Fruit fly (Drosophila melanogaster) whole organism, embryonic: ENCODE measurements around the gene slf.

Source experiments
- Abd-B ChIP-seq: fragments of 200-800 bp; sonication (Bioruptor generic); optimal IDR thresholded peaks from 2 replicates; lab custom pipeline; 2018; ENCODE audit warnings: missing biosample characterization, mild to moderate bottlenecking, missing genetic modification characterization, moderate library complexity
- C15 ChIP-seq: fragments of 200-800 bp; sonication (Bioruptor generic); IDR thresholded peaks from 3 replicates; pipeline ENCODE4 v1.3.6; 2022; ENCODE audit warnings: missing biosample characterization, missing genetic modification characterization
- CG11696 ChIP-seq: fragments of 200-800 bp; sonication (Bioruptor generic); IDR thresholded peaks from 2 replicates; pipeline ENCODE4 v1.3.6; 2022; ENCODE audit warnings: missing biosample characterization, missing genetic modification characterization
- CG12071 ChIP-seq: fragments of 200-800 bp; sonication (Bioruptor generic); optimal IDR thresholded peaks from 3 replicates; lab custom pipeline; 2018; ENCODE audit warnings: missing biosample characterization, mild to moderate bottlenecking, missing genetic modification characterization
- CG12219 ChIP-seq: fragments of 200-800 bp; sonication (Bioruptor generic); optimal IDR thresholded peaks from 3 replicates; lab custom pipeline; 2018; ENCODE audit warnings: missing biosample characterization, mild to moderate bottlenecking, missing genetic modification characterization
- CG1233 ChIP-seq: fragments of 200-800 bp; sonication (Bioruptor generic); optimal IDR thresholded peaks from 4 replicates; lab custom pipeline; 2018; ENCODE audit warnings: missing biosample characterization, mild to moderate bottlenecking, missing genetic modification characterization
- CG12769 ChIP-seq: fragments of 200-800 bp; sonication (Bioruptor generic); optimal IDR thresholded peaks from 2 replicates; lab custom pipeline; 2019; ENCODE audit warnings: missing biosample characterization, mild to moderate bottlenecking, missing genetic modification characterization, moderate library complexity
- CG14441 ChIP-seq: fragments of 200-800 bp; sonication (Bioruptor generic); IDR thresholded peaks from 2 replicates; pipeline ENCODE4 v1.3.6; 2022; ENCODE audit warnings: missing biosample characterization, missing genetic modification characterization
- CG15011 ChIP-seq: fragments of 200-800 bp; sonication (Bioruptor generic); optimal IDR thresholded peaks from 3 replicates; lab custom pipeline; 2018; ENCODE audit warnings: missing biosample characterization, mild to moderate bottlenecking, missing genetic modification characterization
- CG15479 ChIP-seq: fragments of 200-800 bp; sonication (Bioruptor generic); optimal IDR thresholded peaks from 3 replicates; lab custom pipeline; 2019; ENCODE audit warnings: missing biosample characterization, mild to moderate bottlenecking, missing genetic modification characterization, moderate library complexity
- CG15601 ChIP-seq: fragments of 200-800 bp; sonication (Bioruptor generic); optimal IDR thresholded peaks from 3 replicates; lab custom pipeline; 2019; ENCODE audit warnings: missing biosample characterization, mild to moderate bottlenecking, missing genetic modification characterization, moderate library complexity
- CG15696 ChIP-seq: fragments of 200-800 bp; sonication (Bioruptor generic); optimal IDR thresholded peaks from 2 replicates; lab custom pipeline; 2019; ENCODE audit warnings: missing biosample characterization, mild to moderate bottlenecking, missing genetic modification characterization, moderate library complexity
- CG2678 ChIP-seq: fragments of 200-800 bp; sonication (Bioruptor generic); optimal IDR thresholded peaks from 3 replicates; lab custom pipeline; 2019; ENCODE audit warnings: missing biosample characterization, mild to moderate bottlenecking, missing genetic modification characterization, moderate library complexity
- CG30431 ChIP-seq: fragments of 200-800 bp; sonication (Bioruptor generic); optimal IDR thresholded peaks from 2 replicates; lab custom pipeline; 2017; ENCODE audit warnings: missing biosample characterization, missing genetic modification characterization
- CG3281 ChIP-seq: fragments of 200-800 bp; sonication (Bioruptor generic); optimal IDR thresholded peaks from 3 replicates; lab custom pipeline; 2017; ENCODE audit warnings: missing biosample characterization, mild to moderate bottlenecking, missing genetic modification characterization
- CG33557 ChIP-seq: fragments of 200-800 bp; sonication (Bioruptor generic); optimal IDR thresholded peaks from 2 replicates; lab custom pipeline; 2019; ENCODE audit warnings: missing biosample characterization, mild to moderate bottlenecking, missing genetic modification characterization, moderate library complexity
- CG4360 ChIP-seq: fragments of 200-800 bp; sonication (Bioruptor generic); IDR thresholded peaks from 2 replicates; pipeline ENCODE4 v1.3.6; 2022; ENCODE audit warnings: missing biosample characterization, missing genetic modification characterization
- CG6683 ChIP-seq: fragments of 200-800 bp; sonication (Bioruptor generic); optimal IDR thresholded peaks from 2 replicates; lab custom pipeline; 2017; ENCODE audit warnings: missing biosample characterization, mild to moderate bottlenecking, missing genetic modification characterization, missing genetic modification reagents
- CG7271 ChIP-seq: fragments of 200-800 bp; sonication (Bioruptor generic); optimal IDR thresholded peaks from 2 replicates; lab custom pipeline; 2018; ENCODE audit warnings: missing biosample characterization, mild to moderate bottlenecking, missing genetic modification characterization, moderate library complexity
- CG7357 ChIP-seq: fragments of 200-800 bp; sonication (Bioruptor generic); IDR thresholded peaks from 3 replicates; pipeline ENCODE4 v1.3.6; 2022; ENCODE audit warnings: missing biosample characterization, missing genetic modification characterization
- D19B ChIP-seq: fragments of 200-800 bp; sonication (Bioruptor generic); optimal IDR thresholded peaks from 2 replicates; lab custom pipeline; 2017; ENCODE audit warnings: missing biosample characterization, mild to moderate bottlenecking, missing genetic modification characterization
- Dip2 ChIP-seq: fragments of 200-800 bp; sonication (Bioruptor generic); IDR thresholded peaks from 2 replicates; pipeline ENCODE4 v1.3.6; 2022; ENCODE audit warnings: missing biosample characterization, missing genetic modification characterization
- E2f2 ChIP-seq: fragments of 200-800 bp; sonication (Bioruptor generic); IDR thresholded peaks from 2 replicates; pipeline ENCODE4 v1.3.6; 2022; ENCODE audit warnings: missing biosample characterization, missing genetic modification characterization
- Fer1 ChIP-seq: fragments of 200-800 bp; sonication (Bioruptor generic); optimal IDR thresholded peaks from 2 replicates; lab custom pipeline; 2017; ENCODE audit warnings: missing biosample characterization, mild to moderate bottlenecking, missing genetic modification characterization
- Gsc ChIP-seq: fragments of 200-800 bp; sonication (Bioruptor generic); IDR thresholded peaks from 2 replicates; pipeline ENCODE4 v1.3.6; 2022; ENCODE audit warnings: missing biosample characterization, missing genetic modification characterization
- HLH4C ChIP-seq: fragments of 200-800 bp; sonication (Bioruptor generic); IDR thresholded peaks from 3 replicates; pipeline ENCODE4 v1.3.6; 2022; ENCODE audit warnings: missing biosample characterization, missing genetic modification characterization; ENCODE audit not compliant: partially characterized antibody
- Hr78 ChIP-seq, 2 experiments: fragments of 200-800 bp in 1 of 2; fragments of >200 bp in 1 of 2; sonication (Bioruptor generic) in 1 of 2; optimal IDR thresholded peaks; 2 replicates each; lab custom pipeline; 2017 to 2019; ENCODE audit warnings: missing biosample characterization in 2 of 2, missing genetic modification characterization in 2 of 2, mild to moderate bottlenecking in 1 of 2, moderate library complexity in 1 of 2
- Myb ChIP-seq: fragments of 200-800 bp; sonication (Bioruptor generic); optimal IDR thresholded peaks from 2 replicates; lab custom pipeline; 2016; ENCODE audit warnings: missing biosample characterization, missing genetic modification characterization
- Neu2 ChIP-seq: fragments of 200-800 bp; sonication (Bioruptor generic); optimal IDR thresholded peaks from 3 replicates; lab custom pipeline; 2016; ENCODE audit warnings: missing biosample characterization, missing genetic modification characterization, borderline replicate concordance
- Nf-YB ChIP-seq: fragments of 200-800 bp; sonication (Bioruptor generic); optimal IDR thresholded peaks from 3 replicates; lab custom pipeline; 2019; ENCODE audit warnings: missing biosample characterization, mild to moderate bottlenecking, missing genetic modification characterization, moderate library complexity
- Sry-β ChIP-seq: fragments of 200-800 bp; sonication (Bioruptor generic); optimal IDR thresholded peaks from 2 replicates; lab custom pipeline; 2018; ENCODE audit warnings: missing biosample characterization, mild to moderate bottlenecking, missing genetic modification characterization, moderate library complexity
- ase ChIP-seq: fragments of 200-800 bp; sonication (Bioruptor generic); IDR thresholded peaks from 3 replicates; pipeline ENCODE4 v1.3.6; 2022; ENCODE audit warnings: missing biosample characterization, missing genetic modification characterization
- crc ChIP-seq: fragments of 200-800 bp; sonication (Bioruptor generic); optimal IDR thresholded peaks from 2 replicates; lab custom pipeline; 2016; ENCODE audit warnings: missing biosample characterization, missing genetic modification characterization
- gcm2 ChIP-seq: fragments of 200-800 bp; sonication (Bioruptor generic); optimal IDR thresholded peaks from 2 replicates; lab custom pipeline; 2016; ENCODE audit warnings: missing biosample characterization, missing genetic modification characterization
- kah ChIP-seq: fragments of 200-800 bp; sonication (Bioruptor generic); optimal IDR thresholded peaks from 2 replicates; lab custom pipeline; 2018; ENCODE audit warnings: missing biosample characterization, mild to moderate bottlenecking, missing genetic modification characterization
- lab ChIP-seq: fragments of 200-800 bp; sonication (Bioruptor generic); optimal IDR thresholded peaks from 3 replicates; lab custom pipeline; 2017; ENCODE audit warnings: missing biosample characterization, missing genetic modification characterization, mild to moderate bottlenecking, moderate library complexity, missing genetic modification reagents
- nau ChIP-seq: fragments of 200-800 bp; sonication (Bioruptor generic); optimal IDR thresholded peaks from 3 replicates; lab custom pipeline; 2017; ENCODE audit warnings: missing biosample characterization, mild to moderate bottlenecking, missing genetic modification characterization, missing genetic modification reagents
- nerfin-2 ChIP-seq: fragments of 200-800 bp; sonication (Bioruptor generic); IDR thresholded peaks from 2 replicates; pipeline ENCODE4 v1.3.6; 2022; ENCODE audit warnings: missing biosample characterization, missing genetic modification characterization; ENCODE audit not compliant: partially characterized antibody
- oc ChIP-seq: fragments of 200-800 bp; sonication (Bioruptor generic); optimal IDR thresholded peaks from 2 replicates; lab custom pipeline; 2018; ENCODE audit warnings: missing biosample characterization, mild to moderate bottlenecking, missing genetic modification characterization, moderate library complexity
- onecut ChIP-seq: fragments of 200-800 bp; sonication (Bioruptor generic); IDR thresholded peaks from 2 replicates; pipeline ENCODE4 v1.3.6; 2022; ENCODE audit warnings: missing biosample characterization, missing genetic modification characterization
- peb ChIP-seq: fragments of 200-800 bp; sonication (Bioruptor generic); IDR thresholded peaks from 2 replicates; pipeline ENCODE4 v1.3.6; 2022; ENCODE audit warnings: missing biosample characterization, missing genetic modification characterization
- sc ChIP-seq, 3 experiments: fragments of >200 bp in 2 of 3; fragments of 200-800 bp in 1 of 3; sonication (Bioruptor generic) in 1 of 3; optimal IDR thresholded peaks; 2 replicates in 2 of 3; 3 replicates in 1 of 3; lab custom pipeline; 2017; ENCODE audit warnings: mild to moderate bottlenecking in 1 of 3, missing biosample characterization in 1 of 3, missing genetic modification characterization in 1 of 3, missing genetic modification reagents in 1 of 3
- scrt ChIP-seq: fragments of 200-800 bp; sonication (Bioruptor generic); optimal IDR thresholded peaks from 2 replicates; lab custom pipeline; 2018; ENCODE audit warnings: missing biosample characterization, mild to moderate bottlenecking, missing genetic modification characterization, moderate library complexity
- sima ChIP-seq: fragments of 200-800 bp; sonication (Bioruptor generic); optimal IDR thresholded peaks from 2 replicates; lab custom pipeline; 2016; ENCODE audit warnings: missing biosample characterization, missing genetic modification characterization
- tgo ChIP-seq: fragments of 200-800 bp; sonication (Bioruptor generic); IDR thresholded peaks from 3 replicates; pipeline ENCODE4 v1.3.6; 2022; ENCODE audit warnings: missing biosample characterization, missing genetic modification characterization
- tll ChIP-seq, 2 experiments: fragments of 200-800 bp in 1 of 2; fragments of >200 bp in 1 of 2; sonication (Bioruptor generic) in 1 of 2; optimal IDR thresholded peaks; 2 replicates each; lab custom pipeline; 2017 to 2019; ENCODE audit warnings: missing biosample characterization in 2 of 2, missing genetic modification characterization in 2 of 2, mild to moderate bottlenecking in 1 of 2, moderate library complexity in 1 of 2
- zen ChIP-seq: fragments of 200-800 bp; sonication (Bioruptor generic); optimal IDR thresholded peaks from 3 replicates; lab custom pipeline; 2018; ENCODE audit warnings: missing biosample characterization, mild to moderate bottlenecking, missing genetic modification characterization, moderate library complexity
- zfh1 ChIP-seq: fragments of 200-800 bp; sonication (Bioruptor generic); IDR thresholded peaks from 3 replicates; pipeline ENCODE4 v1.3.6; 2022; ENCODE audit warnings: missing biosample characterization, missing genetic modification characterization

Gene slf

DNA sequence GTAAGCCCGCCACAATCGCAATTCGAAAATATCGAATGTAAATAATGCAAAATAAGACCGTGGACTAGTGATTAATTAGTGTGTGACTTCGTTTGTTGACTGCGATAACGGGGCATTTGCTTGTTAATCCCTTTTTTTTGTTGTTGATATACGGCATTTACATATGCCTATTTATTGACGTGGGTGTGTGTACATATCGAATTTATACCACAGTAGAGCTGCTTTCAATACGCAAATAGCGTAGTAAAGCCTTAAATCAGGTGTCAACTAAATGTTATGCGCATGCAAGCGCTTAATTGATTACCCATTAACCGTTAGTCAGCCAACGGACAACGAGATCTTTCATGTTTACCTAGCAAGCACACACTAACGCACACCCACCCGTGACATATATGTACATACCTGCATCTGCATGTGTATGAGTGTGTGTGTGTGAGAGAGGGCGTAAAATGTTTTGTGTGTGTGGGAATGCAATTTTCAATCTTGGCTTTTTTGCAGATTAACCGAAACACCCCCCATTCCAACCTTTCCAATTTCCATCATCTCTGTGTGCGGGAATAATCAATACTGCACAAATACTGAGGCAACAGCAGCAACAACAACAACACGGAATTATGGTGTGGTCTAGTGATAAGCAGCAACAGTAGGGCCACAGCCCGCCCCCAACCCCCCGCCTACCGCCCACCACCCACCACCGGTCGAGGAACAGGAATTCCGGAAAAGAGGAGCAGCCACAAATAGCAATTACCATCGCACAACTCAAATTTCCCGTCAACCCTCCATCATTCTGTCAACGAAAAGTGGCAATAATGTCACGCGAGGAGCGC is 37.0 kb upstream of the slf start (continued):
- no peak for TF ChIP-seq ase (GFP tag; lab: Robert Waterston, UW)
- TF ChIP-seq CG12071 (GFP tag; lab: Kevin White, UChicago), result peak; percentile 66
- no peak for TF ChIP-seq peb
- TF ChIP-seq HLH4C (GFP tag; lab: Robert Waterston, UW), result no peak
- no peak for TF ChIP-seq CG7357
- TF ChIP-seq sima (GFP tag; lab: Kevin White, UChicago), result no peak
- no peak for TF ChIP-seq Nf-YB (GFP tag; lab: Kevin White, UChicago)
- TF ChIP-seq tll (GFP tag; optimal IDR thresholded peaks at IDR 0.05; lab: Kevin White, UChicago), result peak in 1 of 2 experiments; percentile 64
- no peak for TF ChIP-seq CG15011 (GFP tag; lab: Kevin White, UChicago)
- no peak for TF ChIP-seq Gsc (GFP tag; lab: Robert Waterston, UW)
- TF ChIP-seq zen (tag; lab: Kevin White, UChicago), result peak; percentile 61
- peak; percentile 44 for TF ChIP-seq CG33557
- peak; percentile 78 for TF ChIP-seq CG1233
- TF ChIP-seq tgo (GFP tag; lab: Robert Waterston, UW), result no peak
- TF ChIP-seq onecut (GFP tag; lab: Robert Waterston, UW), result peak; percentile 97
- peak; percentile 69 for TF ChIP-seq CG4360 (GFP tag; lab: Robert Waterston, UW)
- peak; percentile 28 for TF ChIP-seq Fer1
- no peak for TF ChIP-seq Neu2 (GFP tag; lab: Kevin White, UChicago)
- no peak for TF ChIP-seq zfh1 (GFP tag; lab: Robert Waterston, UW)
- TF ChIP-seq oc (tag; lab: Kevin White, UChicago), result peak; percentile 59
- TF ChIP-seq kah, result peak; percentile 36
- no peak for TF ChIP-seq C15 (GFP tag; lab: Robert Waterston, UW)
- TF ChIP-seq scrt, result no peak
- TF ChIP-seq CG12219 (GFP tag; lab: Kevin White, UChicago), result peak; percentile 52
- no peak for TF ChIP-seq CG7271 (tag; lab: Kevin White, UChicago)
- no peak for TF ChIP-seq CG15479 (GFP tag; lab: Kevin White, UChicago)
- TF ChIP-seq crc (GFP tag; lab: Kevin White, UChicago), result no peak
- TF ChIP-seq CG3281 (GFP tag; lab: Kevin White, UChicago), result no peak
- no peak for TF ChIP-seq Hr78 (GFP tag; optimal IDR thresholded peaks at IDR 0.05; lab: Kevin White, UChicago)
- no peak for TF ChIP-seq CG11696 (GFP tag; lab: Robert Waterston, UW)
- TF ChIP-seq nerfin-2, result no peak
- TF ChIP-seq CG6683 (GFP tag; lab: Kevin White, UChicago), result peak; percentile 13
- TF ChIP-seq nau, result no peak
- TF ChIP-seq CG30431 (GFP tag; lab: Kevin White, UChicago), result no peak
- peak; percentile 71 for TF ChIP-seq CG2678 (tag; lab: Kevin White, UChicago)
- peak; percentile 48 for TF ChIP-seq CG15696 (tag; lab: Kevin White, UChicago)
- TF ChIP-seq sc (optimal IDR thresholded peaks at IDR 0.05; lab: Kevin White, UChicago), result no peak
- TF ChIP-seq sc (GFP tag; optimal IDR thresholded peaks at IDR 0.05; lab: Kevin White, UChicago), result peak; percentile 21
- peak; percentile 79 for TF ChIP-seq CG15601
- TF ChIP-seq D19B (GFP tag; lab: Kevin White, UChicago), result no peak
- TF ChIP-seq E2f2 (GFP tag; lab: Robert Waterston, UW), result no peak
- TF ChIP-seq Sry-β, result no peak
- TF ChIP-seq Myb (GFP tag; lab: Kevin White, UChicago), result no peak
- TF ChIP-seq gcm2 (GFP tag; lab: Kevin White, UChicago), result no peak
- no peak for TF ChIP-seq Abd-B
- no peak for TF ChIP-seq CG14441 (GFP tag; lab: Robert Waterston, UW)
- TF ChIP-seq Dip2, result no peak
- TF ChIP-seq lab (GFP tag; lab: Kevin White, UChicago), result peak; percentile 79
- no peak for TF ChIP-seq CG12769 (tag; lab: Kevin White, UChicago)
